Worm (Caenorhabditis elegans) whole organism, L1 larva: ENCODE results near the gene K07F5.16.

Experiments used
- C04F5.9 ChIP-seq: sonication (generic microtip); optimal IDR thresholded peaks from 2 replicates; lab custom pipeline; 2016; ENCODE audit warnings: missing genetic modification characterization, missing compliant biosample characterization
- C16A3.4 ChIP-seq: fragments of 150-350 bp; optimal IDR thresholded peaks from 2 replicates; lab custom pipeline; 2014; ENCODE audit warnings: missing biosample characterization, missing genetic modification characterization
- C34B4.2 ChIP-seq: sonication (generic microtip); optimal IDR thresholded peaks from 2 replicates; lab custom pipeline; 2017; ENCODE audit warnings: mild to moderate bottlenecking, missing genetic modification characterization, missing compliant biosample characterization
- F16B12.6 ChIP-seq: fragments of 150-350 bp; optimal IDR thresholded peaks from 2 replicates; lab custom pipeline; 2014; ENCODE audit warnings: missing biosample characterization, missing genetic modification characterization
- aha-1 ChIP-seq: fragments of 150-350 bp; optimal IDR thresholded peaks from 2 replicates; lab custom pipeline; 2014; ENCODE audit warnings: missing biosample characterization, missing genetic modification characterization
- ama-1 ChIP-seq: fragments of 150-350 bp; optimal IDR thresholded peaks from 2 replicates; lab custom pipeline; 2014
- ceh-8 ChIP-seq: fragments of 200-800 bp; sonication (Bioruptor generic); optimal IDR thresholded peaks from 2 replicates; lab custom pipeline; 2018; ENCODE audit warnings: mild to moderate bottlenecking, missing genetic modification characterization, moderate library complexity, missing compliant biosample characterization
- ceh-82 ChIP-seq, 3 experiments: fragments of 150-350 bp in 1 of 3; sonication (generic microtip) in 2 of 3; optimal IDR thresholded peaks; 2 replicates each; lab custom pipeline; 2014 to 2017; ENCODE audit warnings: missing biosample characterization in 3 of 3, missing genetic modification characterization in 3 of 3
- dsc-1 ChIP-seq: sonication (generic microtip); optimal IDR thresholded peaks from 2 replicates; lab custom pipeline; 2016; ENCODE audit warnings: mild to moderate bottlenecking, missing genetic modification characterization, missing compliant biosample characterization
- efl-1 ChIP-seq, 4 experiments: fragments of 150-350 bp; optimal IDR thresholded peaks in 3 of 4; peaks in 1 of 4; 1 replicate in 1 of 4; 2 replicates in 3 of 4; lab custom pipeline; 2014; ENCODE audit warnings: missing biosample characterization in 2 of 4, missing genetic modification characterization in 2 of 4, missing genetic modification reagents in 2 of 4
- egl-13 ChIP-seq: sonication (generic microtip); optimal IDR thresholded peaks from 2 replicates; lab custom pipeline; 2016; ENCODE audit warnings: missing genotype, missing genetic modification reagents, missing genetic modification characterization, missing compliant biosample characterization
- elt-2 ChIP-seq: sonication (generic microtip); optimal IDR thresholded peaks from 2 replicates; lab custom pipeline; 2016; ENCODE audit warnings: missing genetic modification characterization, mild to moderate bottlenecking, inconsistent platforms, missing compliant biosample characterization, missing genetic modification reagents
- fkh-4 ChIP-seq: sonication (generic microtip); optimal IDR thresholded peaks from 2 replicates; lab custom pipeline; 2016; ENCODE audit warnings: missing compliant biosample characterization, missing genetic modification characterization, borderline replicate concordance
- fos-1 ChIP-seq: fragments of 150-350 bp; optimal IDR thresholded peaks from 2 replicates; lab custom pipeline; 2014; ENCODE audit warnings: missing biosample characterization, missing genetic modification characterization
- grh-1 ChIP-seq: fragments of 200-800 bp; sonication (Bioruptor generic); IDR thresholded peaks from 2 replicates; pipeline ENCODE4 v1.3.6; 2022; ENCODE audit warnings: missing genetic modification reagents, missing genetic modification characterization, missing compliant biosample characterization
- hlh-4 ChIP-seq: sonication (generic microtip); optimal IDR thresholded peaks from 2 replicates; lab custom pipeline; 2016; ENCODE audit warnings: mild to moderate bottlenecking, missing genetic modification characterization, missing compliant biosample characterization
- hpl-2 ChIP-seq: fragments of 150-350 bp; optimal IDR thresholded peaks from 2 replicates; lab custom pipeline; 2014; ENCODE audit warnings: missing biosample characterization, missing genetic modification reagents, missing genetic modification characterization
- isw-1 ChIP-seq: fragments of 200-800 bp; sonication (Bioruptor generic); IDR thresholded peaks from 2 replicates; pipeline ENCODE4 v1.3.6; 2022; ENCODE audit warnings: missing genetic modification characterization, missing compliant biosample characterization
- jun-1 ChIP-seq: fragments of 150-350 bp; optimal IDR thresholded peaks from 2 replicates; lab custom pipeline; 2014; ENCODE audit warnings: missing biosample characterization, missing genetic modification reagents, missing genetic modification characterization
- lin-14 ChIP-seq: fragments of 200-800 bp; sonication (Bioruptor generic); optimal IDR thresholded peaks from 2 replicates; lab custom pipeline; 2018; ENCODE audit warnings: mild to moderate bottlenecking, missing genetic modification characterization, moderate library complexity, missing compliant biosample characterization
- lin-15B ChIP-seq: fragments of 150-350 bp; sonication (generic microtip); optimal IDR thresholded peaks from 3 replicates; lab custom pipeline; 2014; ENCODE audit warnings: missing biosample characterization, missing genetic modification characterization
- lin-35 ChIP-seq, 2 experiments: fragments of 150-350 bp; optimal IDR thresholded peaks; 2 replicates each; lab custom pipeline; 2014; ENCODE audit warnings: missing biosample characterization in 2 of 2, missing genetic modification characterization in 2 of 2, missing genetic modification reagents in 2 of 2
- lin-39 ChIP-seq: fragments of 150-350 bp; optimal IDR thresholded peaks from 2 replicates; lab custom pipeline; 2014; ENCODE audit warnings: missing biosample characterization, missing genetic modification reagents, missing genetic modification characterization
- lir-3 ChIP-seq: sonication (generic microtip); optimal IDR thresholded peaks from 2 replicates; lab custom pipeline; 2016; ENCODE audit warnings: mild to moderate bottlenecking, missing genetic modification characterization, moderate library complexity, missing compliant biosample characterization; ENCODE audit not compliant: poor library complexity
- lsy-2 ChIP-seq, 2 experiments: fragments of 150-350 bp; optimal IDR thresholded peaks; 2 replicates each; lab custom pipeline; 2014; ENCODE audit warnings: missing biosample characterization in 2 of 2, missing genetic modification characterization in 2 of 2
- mab-9 ChIP-seq: fragments of 200-800 bp; sonication (Bioruptor generic); IDR thresholded peaks from 2 replicates; pipeline ENCODE4 v1.3.6; 2022; ENCODE audit warnings: missing genetic modification reagents, missing genetic modification characterization, missing compliant biosample characterization
- mdl-1 ChIP-seq, 2 experiments: fragments of 150-350 bp; optimal IDR thresholded peaks; 2 replicates each; lab custom pipeline; 2014 to 2017; ENCODE audit warnings: missing biosample characterization in 2 of 2, missing genetic modification characterization in 2 of 2, inconsistent platforms in 1 of 2
- mep-1 ChIP-seq: fragments of 150-350 bp; optimal IDR thresholded peaks from 2 replicates; lab custom pipeline; 2014; ENCODE audit warnings: missing biosample characterization, missing genetic modification characterization
- nhr-12 ChIP-seq: sonication (generic microtip); optimal IDR thresholded peaks from 2 replicates; lab custom pipeline; 2017; ENCODE audit warnings: missing biosample characterization, missing genetic modification characterization
- nhr-19 ChIP-seq: fragments of 200-800 bp; sonication (Bioruptor generic); conservative IDR thresholded peaks from 2 replicates; pipeline ENCODE4 v1.3.6; 2022; ENCODE audit warnings: missing genetic modification characterization, missing compliant biosample characterization
- nhr-237 ChIP-seq: fragments of 150-350 bp; optimal IDR thresholded peaks from 2 replicates; lab custom pipeline; 2014; ENCODE audit warnings: missing biosample characterization, missing genetic modification characterization
- nhr-28 ChIP-seq: fragments of 150-350 bp; optimal IDR thresholded peaks from 2 replicates; lab custom pipeline; 2014; ENCODE audit warnings: missing biosample characterization, missing genetic modification characterization
- nhr-71 ChIP-seq: sonication (generic microtip); optimal IDR thresholded peaks from 2 replicates; lab custom pipeline; 2016; ENCODE audit warnings: mild to moderate bottlenecking, missing genetic modification characterization, moderate library complexity, missing compliant biosample characterization
- nhr-85 ChIP-seq: sonication (generic microtip); peaks from one replicate; lab custom pipeline; 2016; ENCODE audit warnings: missing genetic modification characterization, inconsistent platforms, missing compliant biosample characterization
- nhr-90 ChIP-seq: sonication (generic microtip); optimal IDR thresholded peaks from 2 replicates; lab custom pipeline; 2016; ENCODE audit warnings: mild to moderate bottlenecking, missing genetic modification characterization, missing compliant biosample characterization; ENCODE audit not compliant: poor library complexity
- pax-3 ChIP-seq: fragments of 200-800 bp; sonication (Bioruptor generic); optimal IDR thresholded peaks from 2 replicates; lab custom pipeline; 2018; ENCODE audit warnings: mild to moderate bottlenecking, missing genetic modification characterization, moderate library complexity, missing compliant biosample characterization
- pqm-1 ChIP-seq: sonication (generic microtip); optimal IDR thresholded peaks from 3 replicates; lab custom pipeline; 2017; ENCODE audit warnings: missing biosample characterization, missing genetic modification characterization
- rnt-1 ChIP-seq: sonication (generic microtip); optimal IDR thresholded peaks from 2 replicates; lab custom pipeline; 2016; ENCODE audit warnings: mild to moderate bottlenecking, missing genetic modification characterization, moderate library complexity, missing compliant biosample characterization
- snu-23 ChIP-seq: sonication (generic microtip); optimal IDR thresholded peaks from 2 replicates; lab custom pipeline; 2016; ENCODE audit warnings: missing genetic modification characterization, missing compliant biosample characterization
- sup-37 ChIP-seq: fragments of 200-800 bp; sonication (Bioruptor generic); optimal IDR thresholded peaks from 2 replicates; lab custom pipeline; 2018; ENCODE audit warnings: mild to moderate bottlenecking, missing genetic modification characterization, missing compliant biosample characterization
- swsn-7 ChIP-seq: sonication (generic microtip); optimal IDR thresholded peaks from 2 replicates; lab custom pipeline; 2016; ENCODE audit warnings: missing genetic modification characterization, missing compliant biosample characterization
- tbx-2 ChIP-seq: sonication (generic microtip); optimal IDR thresholded peaks from 2 replicates; lab custom pipeline; 2016; ENCODE audit warnings: missing genetic modification characterization, missing compliant biosample characterization
- tlp-1 ChIP-seq: fragments of 150-350 bp; optimal IDR thresholded peaks from 2 replicates; lab custom pipeline; 2014; ENCODE audit warnings: missing biosample characterization, missing genetic modification characterization
- unc-30 ChIP-seq: sonication (generic microtip); optimal IDR thresholded peaks from 2 replicates; lab custom pipeline; 2017; ENCODE audit warnings: missing biosample characterization, missing genetic modification characterization
- unc-98 ChIP-seq: fragments of 200-800 bp; sonication (Bioruptor generic); IDR thresholded peaks from 2 replicates; pipeline ENCODE4 v1.3.6; 2022; ENCODE audit warnings: missing genetic modification characterization, missing compliant biosample characterization
- xbp-1 ChIP-seq: sonication (generic microtip); optimal IDR thresholded peaks from 2 replicates; lab custom pipeline; 2016; ENCODE audit warnings: missing genetic modification characterization, missing compliant biosample characterization
- ztf-11 ChIP-seq, 2 experiments: sonication (generic microtip); optimal IDR thresholded peaks; 2 replicates each; lab custom pipeline; 2016 to 2017; ENCODE audit warnings: missing genetic modification characterization in 2 of 2, missing biosample characterization in 1 of 2, missing compliant biosample characterization in 1 of 2
- ztf-4 ChIP-seq: fragments of 150-350 bp; optimal IDR thresholded peaks from 2 replicates; lab custom pipeline; 2014; ENCODE audit warnings: missing biosample characterization, missing genetic modification characterization

K07F5.16 gene

DNA sequence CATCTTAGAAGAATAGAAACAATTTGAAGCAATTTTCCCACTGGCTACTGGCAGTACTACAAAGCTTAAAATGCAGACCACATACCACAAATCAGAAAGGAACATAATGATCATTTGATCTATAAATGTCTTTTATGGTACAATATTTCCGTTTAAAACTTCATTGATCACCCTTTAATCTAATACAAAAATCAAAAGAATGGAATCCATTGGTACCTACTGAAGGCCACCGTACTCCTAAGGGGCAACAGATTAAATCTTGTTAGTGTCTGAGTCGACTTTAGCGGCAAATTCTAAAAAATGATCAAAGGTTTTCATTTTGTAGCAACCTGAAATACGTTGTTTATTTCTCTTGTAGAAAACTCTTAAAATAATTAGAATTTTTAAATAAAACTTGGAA lies 8.3 kb downstream of the K07F5.16 start (continued):
- no peak for TF ChIP-seq C16A3.4
- TF ChIP-seq fkh-4 (tag; lab: Kevin White, UChicago): no peak
- TF ChIP-seq nhr-19: no peak
- no peak for TF ChIP-seq F16B12.6 (tag; lab: Kevin White, UChicago)

ce11 chrIV:9872786-9873185 lies 8.9 kb downstream of the K07F5.16 start:
- no peak for TF ChIP-seq grh-1
- no peak for TF ChIP-seq mab-9 (GFP tag; lab: Robert Waterston, UW)
- no peak for TF ChIP-seq xbp-1 (tag; lab: Kevin White, UChicago)
- no peak for TF ChIP-seq unc-30 (tag; lab: Kevin White, UChicago)
- TF ChIP-seq fkh-4 (tag; lab: Kevin White, UChicago): no peak
- TF ChIP-seq C16A3.4: no peak
- TF ChIP-seq nhr-90 (tag; lab: Kevin White, UChicago): no peak
- TF ChIP-seq mep-1 (tag; lab: Kevin White, UChicago): peak; percentile 14
- TF ChIP-seq lin-35 (GFP tag; optimal IDR thresholded peaks at IDR 0.05; lab: Kevin White, UChicago): peak in 1 of 2 experiments; percentile 26
- TF ChIP-seq unc-98 (GFP tag; lab: Robert Waterston, UW): no peak
- TF ChIP-seq nhr-12 (tag; lab: Kevin White, UChicago): no peak
- TF ChIP-seq nhr-71 (tag; lab: Kevin White, UChicago): peak; percentile 37
- no peak for TF ChIP-seq mdl-1 (tag; optimal IDR thresholded peaks at IDR 0.05; lab: Kevin White, UChicago)
- peak; percentile 3 for TF ChIP-seq rnt-1 (tag; lab: Kevin White, UChicago)
- TF ChIP-seq snu-23 (GFP tag; lab: Kevin White, UChicago): peak; percentile 8
- TF ChIP-seq pqm-1 (tag; lab: Kevin White, UChicago): no peak
- no peak for TF ChIP-seq pax-3
- TF ChIP-seq tlp-1 (tag; lab: Kevin White, UChicago): no peak
- TF ChIP-seq elt-2: peak; percentile 39
- peak in 1 of 2 experiments; percentile 11 for TF ChIP-seq lsy-2 (tag; optimal IDR thresholded peaks at IDR 0.05; lab: Kevin White, UChicago)
- TF ChIP-seq lin-14 (GFP tag; lab: Kevin White, UChicago): peak; percentile 64
- peak in 1 of 3 experiments; percentile 22 for TF ChIP-seq ceh-82 (tag; optimal IDR thresholded peaks at IDR 0.05; lab: Kevin White, UChicago)
- TF ChIP-seq jun-1 (tag; lab: Kevin White, UChicago): no peak
- no peak for TF ChIP-seq ztf-4
- TF ChIP-seq C34B4.2: no peak
- TF ChIP-seq nhr-28 (tag; lab: Kevin White, UChicago): no peak

DNA sequence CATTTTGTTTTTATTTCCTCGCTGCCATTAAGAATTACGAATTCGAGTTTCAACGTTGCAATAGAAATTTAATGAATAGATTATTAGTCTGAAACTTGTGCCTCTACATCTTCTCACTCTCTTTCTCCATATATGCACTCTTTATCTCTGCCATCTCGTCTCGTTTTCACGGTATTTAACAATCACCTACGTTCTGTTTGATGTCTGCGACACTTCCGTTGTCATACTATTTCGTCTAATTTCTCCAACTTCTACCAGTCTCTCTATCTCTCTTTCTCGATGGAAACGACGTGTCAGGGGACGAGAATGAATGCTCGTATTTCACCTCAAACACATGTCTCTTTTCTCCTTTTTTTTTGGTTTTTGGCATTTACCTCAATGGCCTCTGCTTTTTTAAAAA lies 9.9 kb downstream of the K07F5.16 start:
- no peak for TF ChIP-seq C04F5.9 (tag; lab: Kevin White, UChicago)
- TF ChIP-seq F16B12.6 (tag; lab: Kevin White, UChicago): no peak
- no peak for TF ChIP-seq isw-1
- TF ChIP-seq hlh-4 (tag; lab: Kevin White, UChicago): no peak
- no peak for TF ChIP-seq jun-1 (tag; lab: Kevin White, UChicago)
- TF ChIP-seq nhr-90 (tag; lab: Kevin White, UChicago): no peak
- peak; percentile 86 for TF ChIP-seq nhr-85 (tag; lab: Kevin White, UChicago)
- TF ChIP-seq snu-23 (GFP tag; lab: Kevin White, UChicago): peak; percentile 73
- peak; percentile 39 for TF ChIP-seq swsn-7 (tag; lab: Kevin White, UChicago)
- TF ChIP-seq tlp-1 (tag; lab: Kevin White, UChicago): no peak
- no peak for TF ChIP-seq lin-39
- TF ChIP-seq hpl-2 (GFP tag; lab: Kevin White, UChicago): no peak
- no peak for TF ChIP-seq pqm-1 (tag; lab: Kevin White, UChicago)
- no peak for TF ChIP-seq ztf-11 (tag; optimal IDR thresholded peaks at IDR 0.05; lab: Kevin White, UChicago)
- no peak for TF ChIP-seq fos-1 (tag; lab: Kevin White, UChicago)
- TF ChIP-seq aha-1 (tag; lab: Kevin White, UChicago): no peak
- TF ChIP-seq nhr-71 (tag; lab: Kevin White, UChicago): peak; percentile 70
- no peak for TF ChIP-seq sup-37 (GFP tag; lab: Kevin White, UChicago)
- peak; percentile 39 for TF ChIP-seq tbx-2 (tag; lab: Kevin White, UChicago)
- TF ChIP-seq ama-1 (lab: Kevin White, UChicago): no peak
- peak; percentile 86 for TF ChIP-seq lin-14 (GFP tag; lab: Kevin White, UChicago)
- no peak for TF ChIP-seq ceh-8 (GFP tag; lab: Kevin White, UChicago)
- TF ChIP-seq nhr-19: peak; percentile 27
- peak; percentile 63 to 75 for TF ChIP-seq efl-1 (optimal IDR thresholded peaks at IDR 0.05; lab: Kevin White, UChicago)
- TF ChIP-seq efl-1 (GFP tag; optimal IDR thresholded peaks at IDR 0.05 in 1 of 2; lab: Kevin White, UChicago): no peak
- peak in 2 of 3 experiments; percentile 26 to 40 for TF ChIP-seq ceh-82 (tag; optimal IDR thresholded peaks at IDR 0.05; lab: Kevin White, UChicago)
- TF ChIP-seq lin-15B (tag; lab: Kevin White, UChicago): no peak
- no peak for TF ChIP-seq egl-13 (tag; lab: Kevin White, UChicago)
- TF ChIP-seq lir-3: peak; percentile 24
- peak; percentile 7 for TF ChIP-seq dsc-1 (tag; lab: Kevin White, UChicago)
- TF ChIP-seq elt-2: peak; percentile 46
- TF ChIP-seq nhr-237 (tag; lab: Kevin White, UChicago): no peak
